Fruit fly (Drosophila melanogaster): ENCODE data around the gene CG33647.

DNA sequence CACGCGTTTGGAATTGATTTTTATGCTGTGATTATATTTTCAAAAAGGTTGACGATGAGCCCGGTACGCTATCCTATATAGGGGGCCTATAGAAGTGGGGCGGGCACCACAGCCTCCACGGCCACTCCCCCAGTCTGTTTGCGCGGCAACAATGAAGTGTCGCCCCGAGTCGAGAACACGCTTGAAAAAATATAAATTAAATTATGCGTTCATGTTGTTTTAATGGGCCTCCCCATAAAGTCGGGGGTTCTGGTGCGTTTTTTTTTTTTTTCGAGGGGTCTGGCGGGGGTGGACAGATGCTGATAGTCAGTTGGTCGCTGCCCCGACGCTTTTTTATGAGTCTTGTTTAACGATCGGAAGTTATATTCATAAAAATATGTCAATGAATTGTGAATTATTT lies 38.8 kb upstream of the CG33647 start:
- no peak for TF ChIP-seq toe (GFP tag; optimal IDR thresholded peaks at IDR 0.05)
- no peak for TF ChIP-seq Clk (GFP tag; optimal IDR thresholded peaks at IDR 0.05)
- TF ChIP-seq bab1 (GFP tag; optimal IDR thresholded peaks at IDR 0.05) = no peak
- no peak for TF ChIP-seq CG5204 (GFP tag; optimal IDR thresholded peaks at IDR 0.05)
- no peak for TF ChIP-seq CG1620 (GFP tag; optimal IDR thresholded peaks at IDR 0.05)
- no peak for TF ChIP-seq CG14711 (tag; optimal IDR thresholded peaks at IDR 0.05)
- TF ChIP-seq CG7101 (tag; optimal IDR thresholded peaks at IDR 0.05) = no peak
- TF ChIP-seq cnc (optimal IDR thresholded peaks at IDR 0.05) = no peak
- TF ChIP-seq Crg-1 (GFP tag; optimal IDR thresholded peaks at IDR 0.05) = no peak
- TF ChIP-seq CG7045 (GFP tag; optimal IDR thresholded peaks at IDR 0.05) = no peak
- TF ChIP-seq CG11617 (GFP tag; optimal IDR thresholded peaks at IDR 0.05) = no peak

Measured in whole organism, adult.